Fruit fly (Drosophila melanogaster) whole organism, embryonic: ENCODE measurements around the gene witty.

Experiments used
- Atf-2 ChIP-seq: fragments of 200-800 bp; sonication (Bioruptor generic); optimal IDR thresholded peaks from 2 replicates; lab custom pipeline; 2016; ENCODE audit warnings: missing biosample characterization, missing genetic modification characterization
- CG1024 ChIP-seq: fragments of 200-800 bp; sonication (Bioruptor generic); IDR thresholded peaks from 2 replicates; pipeline ENCODE4 v1.3.6; 2022; ENCODE audit warnings: missing biosample characterization, missing genetic modification characterization
- CG10959 ChIP-seq: fragments of 200-800 bp; sonication (Bioruptor generic); IDR thresholded peaks from 2 replicates; pipeline ENCODE4 v1.3.6; 2022; ENCODE audit warnings: missing biosample characterization, missing genetic modification characterization
- CG11456 ChIP-seq: fragments of 200-800 bp; sonication (Bioruptor generic); IDR thresholded peaks from 3 replicates; pipeline ENCODE4 v1.3.6; 2022; ENCODE audit warnings: missing biosample characterization, missing genetic modification characterization
- CG11695 ChIP-seq: fragments of 200-800 bp; sonication (Bioruptor generic); IDR thresholded peaks from 3 replicates; pipeline ENCODE4 v1.3.6; 2022; ENCODE audit warnings: missing biosample characterization, missing genetic modification characterization
- CG14441 ChIP-seq: fragments of 200-800 bp; sonication (Bioruptor generic); IDR thresholded peaks from 2 replicates; pipeline ENCODE4 v1.3.6; 2022; ENCODE audit warnings: missing biosample characterization, missing genetic modification characterization
- CG14667 ChIP-seq: fragments of 200-800 bp; sonication (Bioruptor generic); IDR thresholded peaks from 2 replicates; pipeline ENCODE4 v1.3.6; 2022; ENCODE audit warnings: missing biosample characterization, missing genetic modification characterization
- CG1647 ChIP-seq: fragments of 200-800 bp; sonication (Bioruptor generic); optimal IDR thresholded peaks from 3 replicates; lab custom pipeline; 2016; ENCODE audit warnings: missing biosample characterization, missing genetic modification characterization
- CG17359 ChIP-seq: fragments of 200-800 bp; sonication (Bioruptor generic); optimal IDR thresholded peaks from 3 replicates; lab custom pipeline; 2018; ENCODE audit warnings: missing biosample characterization, mild to moderate bottlenecking, missing genetic modification characterization, moderate library complexity
- CG17385 ChIP-seq: fragments of 200-800 bp; sonication (Bioruptor generic); optimal IDR thresholded peaks from 3 replicates; lab custom pipeline; 2018; ENCODE audit warnings: missing biosample characterization, mild to moderate bottlenecking, missing genetic modification characterization
- CG18476 ChIP-seq: fragments of 200-800 bp; sonication (Bioruptor generic); optimal IDR thresholded peaks from 2 replicates; lab custom pipeline; 2016; ENCODE audit warnings: missing biosample characterization, mild to moderate bottlenecking, missing genetic modification characterization
- CG2889 ChIP-seq: fragments of 200-800 bp; sonication (Bioruptor generic); IDR thresholded peaks from 3 replicates; pipeline ENCODE4 v1.3.6; 2022; ENCODE audit warnings: missing biosample characterization, missing genetic modification characterization
- CG4730 ChIP-seq: fragments of 200-800 bp; sonication (Bioruptor generic); IDR thresholded peaks from 2 replicates; pipeline ENCODE4 v1.3.6; 2022; ENCODE audit warnings: missing biosample characterization, missing genetic modification characterization
- CG7556 ChIP-seq: fragments of 200-800 bp; sonication (Bioruptor generic); optimal IDR thresholded peaks from 2 replicates; lab custom pipeline; 2017; ENCODE audit warnings: missing biosample characterization, mild to moderate bottlenecking, missing genetic modification characterization
- CG8388 ChIP-seq: fragments of 200-800 bp; sonication (Bioruptor generic); optimal IDR thresholded peaks from 2 replicates; lab custom pipeline; 2019; ENCODE audit warnings: missing biosample characterization, mild to moderate bottlenecking, missing genetic modification characterization, moderate library complexity
- CoRest ChIP-seq: fragments of 200-800 bp; sonication (Bioruptor generic); optimal IDR thresholded peaks from 3 replicates; lab custom pipeline; 2018; ENCODE audit warnings: missing biosample characterization, mild to moderate bottlenecking, missing genetic modification characterization, moderate library complexity
- Deaf1 ChIP-seq: fragments of 200-800 bp; optimal IDR thresholded peaks from 3 replicates; lab custom pipeline; 2019; ENCODE audit warnings: missing biosample characterization, mild to moderate bottlenecking, missing genetic modification characterization, moderate library complexity
- Eip74EF ChIP-seq, 2 experiments: fragments of 200-800 bp in 1 of 2; fragments of >200 bp in 1 of 2; sonication (Bioruptor generic) in 1 of 2; optimal IDR thresholded peaks; 2 replicates each; lab custom pipeline; 2017 to 2019; ENCODE audit warnings: missing biosample characterization in 2 of 2, missing genetic modification characterization in 2 of 2, mild to moderate bottlenecking in 1 of 2, moderate library complexity in 1 of 2
- HLH3B ChIP-seq: fragments of 200-800 bp; sonication (Bioruptor generic); IDR thresholded peaks from 2 replicates; pipeline ENCODE4 v1.3.6; 2022; ENCODE audit warnings: missing biosample characterization, missing genetic modification characterization
- HLHmδ ChIP-seq: fragments of 200-800 bp; sonication (Bioruptor generic); optimal IDR thresholded peaks from 2 replicates; lab custom pipeline; 2018; ENCODE audit warnings: missing biosample characterization, mild to moderate bottlenecking, missing genetic modification characterization, moderate library complexity
- Hr51 ChIP-seq, 2 experiments: fragments of 200-800 bp; sonication (Bioruptor generic); optimal IDR thresholded peaks; 2 replicates in 1 of 2; 3 replicates in 1 of 2; lab custom pipeline; 2016 to 2018; ENCODE audit warnings: missing biosample characterization in 2 of 2, missing genetic modification characterization in 2 of 2, mild to moderate bottlenecking in 1 of 2, moderate library complexity in 1 of 2
- Meics ChIP-seq: fragments of 200-800 bp; sonication (Bioruptor generic); optimal IDR thresholded peaks from 2 replicates; lab custom pipeline; 2017; ENCODE audit warnings: missing biosample characterization, mild to moderate bottlenecking, missing genetic modification characterization
- Nf-YC ChIP-seq: fragments of 200-800 bp; optimal IDR thresholded peaks from 3 replicates; lab custom pipeline; 2019; ENCODE audit warnings: missing biosample characterization, mild to moderate bottlenecking, missing genetic modification characterization, moderate library complexity
- PHDP ChIP-seq: fragments of 200-800 bp; sonication (Bioruptor generic); optimal IDR thresholded peaks from 3 replicates; lab custom pipeline; 2018; ENCODE audit warnings: missing biosample characterization, mild to moderate bottlenecking, missing genetic modification characterization, moderate library complexity
- Side ChIP-seq: fragments of 200-800 bp; sonication (Bioruptor generic); optimal IDR thresholded peaks from 2 replicates; lab custom pipeline; 2016; ENCODE audit warnings: missing biosample characterization, missing genetic modification characterization
- abd-A ChIP-seq: fragments of 200-800 bp; sonication (Bioruptor generic); optimal IDR thresholded peaks from 3 replicates; lab custom pipeline; 2019; ENCODE audit warnings: missing biosample characterization, mild to moderate bottlenecking, missing genetic modification characterization, moderate library complexity
- ac ChIP-seq: fragments of 200-800 bp; sonication (Bioruptor generic); optimal IDR thresholded peaks from 3 replicates; lab custom pipeline; 2017; ENCODE audit warnings: missing biosample characterization, mild to moderate bottlenecking, missing genetic modification characterization
- ase ChIP-seq: fragments of 200-800 bp; sonication (Bioruptor generic); IDR thresholded peaks from 3 replicates; pipeline ENCODE4 v1.3.6; 2022; ENCODE audit warnings: missing biosample characterization, missing genetic modification characterization
- ash1 ChIP-seq: fragments of 200-800 bp; sonication (Bioruptor generic); optimal IDR thresholded peaks from 2 replicates; lab custom pipeline; 2018; ENCODE audit warnings: missing biosample characterization, mild to moderate bottlenecking, missing genetic modification characterization
- ci ChIP-seq: fragments of 200-800 bp; sonication (Bioruptor generic); IDR thresholded peaks from 3 replicates; pipeline ENCODE4 v1.3.6; 2022; ENCODE audit warnings: missing biosample characterization, missing genetic modification characterization
- crp ChIP-seq, 2 experiments: fragments of 200-800 bp; sonication (Bioruptor generic); optimal IDR thresholded peaks; 2 replicates in 1 of 2; 3 replicates in 1 of 2; lab custom pipeline; 2017; ENCODE audit warnings: missing biosample characterization in 2 of 2, missing genetic modification characterization in 2 of 2, mild to moderate bottlenecking in 1 of 2, moderate library complexity in 1 of 2
- dmrt99B ChIP-seq: fragments of 200-800 bp; sonication (Bioruptor generic); optimal IDR thresholded peaks from 2 replicates; lab custom pipeline; 2018; ENCODE audit warnings: missing biosample characterization, mild to moderate bottlenecking, missing genetic modification characterization, moderate library complexity
- fd64A ChIP-seq: fragments of 200-800 bp; sonication (Bioruptor generic); optimal IDR thresholded peaks from 3 replicates; lab custom pipeline; 2018; ENCODE audit warnings: missing biosample characterization, mild to moderate bottlenecking, missing genetic modification characterization
- fu2 ChIP-seq: fragments of 200-800 bp; sonication (Bioruptor generic); optimal IDR thresholded peaks from 2 replicates; lab custom pipeline; 2016; ENCODE audit warnings: missing biosample characterization, missing genetic modification characterization
- gfzf ChIP-seq: fragments of 200-800 bp; sonication (Bioruptor generic); optimal IDR thresholded peaks from 2 replicates; lab custom pipeline; 2016; ENCODE audit warnings: missing biosample characterization, mild to moderate bottlenecking, missing genetic modification characterization, moderate library complexity
- gsb ChIP-seq: fragments of 200-800 bp; sonication (Bioruptor generic); IDR thresholded peaks from 2 replicates; pipeline ENCODE4 v1.3.6; 2022; ENCODE audit warnings: missing biosample characterization, missing genetic modification characterization
- gt ChIP-seq: fragments of 200-800 bp; sonication (Bioruptor generic); IDR thresholded peaks from 2 replicates; pipeline ENCODE4 v1.3.6; 2022; ENCODE audit warnings: missing biosample characterization, missing genetic modification characterization
- hbn ChIP-seq: fragments of 200-800 bp; sonication (Bioruptor generic); IDR thresholded peaks from 2 replicates; pipeline ENCODE4 v1.3.6; 2022; ENCODE audit warnings: missing biosample characterization, missing genetic modification characterization; ENCODE audit not compliant: partially characterized antibody
- onecut ChIP-seq: fragments of 200-800 bp; sonication (Bioruptor generic); IDR thresholded peaks from 2 replicates; pipeline ENCODE4 v1.3.6; 2022; ENCODE audit warnings: missing biosample characterization, missing genetic modification characterization
- org-1 ChIP-seq: fragments of 200-800 bp; sonication (Bioruptor generic); optimal IDR thresholded peaks from 2 replicates; lab custom pipeline; 2017; ENCODE audit warnings: missing biosample characterization, missing genetic modification characterization
- p53 ChIP-seq: fragments of 200-800 bp; sonication (Bioruptor generic); optimal IDR thresholded peaks from 2 replicates; lab custom pipeline; 2016; ENCODE audit warnings: missing biosample characterization, missing genetic modification characterization
- schlank ChIP-seq: fragments of 200-800 bp; sonication (Bioruptor generic); optimal IDR thresholded peaks from 2 replicates; lab custom pipeline; 2018; ENCODE audit warnings: missing biosample characterization, mild to moderate bottlenecking, missing genetic modification characterization
- sens-2 ChIP-seq: fragments of 200-800 bp; sonication (Bioruptor generic); IDR thresholded peaks from 2 replicates; pipeline ENCODE4 v1.3.6; 2022; ENCODE audit warnings: missing biosample characterization, missing genetic modification characterization
- seq ChIP-seq: fragments of 200-800 bp; sonication (Bioruptor generic); IDR thresholded peaks from 2 replicates; pipeline ENCODE4 v1.3.6; 2022; ENCODE audit warnings: missing biosample characterization, missing genetic modification characterization
- stwl ChIP-seq: fragments of 200-800 bp; sonication (Bioruptor generic); optimal IDR thresholded peaks from 3 replicates; lab custom pipeline; 2018; ENCODE audit warnings: missing biosample characterization, mild to moderate bottlenecking, missing genetic modification characterization, moderate library complexity
- tin ChIP-seq: fragments of 200-800 bp; sonication (Bioruptor generic); optimal IDR thresholded peaks from 3 replicates; lab custom pipeline; 2016; ENCODE audit warnings: missing biosample characterization, missing genetic modification characterization
- trh ChIP-seq: fragments of 200-800 bp; sonication (Bioruptor generic); optimal IDR thresholded peaks from 2 replicates; lab custom pipeline; 2016; ENCODE audit warnings: missing biosample characterization, missing genetic modification characterization
- ttk ChIP-seq: fragments of 200-800 bp; sonication (Bioruptor generic); IDR thresholded peaks from 2 replicates; pipeline ENCODE4 v2.1.2; 2022; ENCODE audit warnings: missing biosample characterization, missing genetic modification characterization
- usp ChIP-seq: fragments of >200 bp; optimal IDR thresholded peaks from 2 replicates; lab custom pipeline; 2017; ENCODE audit warnings: missing biosample characterization, missing genetic modification characterization
- vvl ChIP-seq: fragments of 200-800 bp; sonication (Bioruptor generic); IDR thresholded peaks from 2 replicates; pipeline ENCODE4 v1.3.6; 2022; ENCODE audit warnings: missing biosample characterization, missing genetic modification characterization
- z ChIP-seq: fragments of 200-800 bp; sonication (Bioruptor generic); IDR thresholded peaks from 3 replicates; pipeline ENCODE4 v1.3.6; 2022; ENCODE audit warnings: missing biosample characterization, missing genetic modification characterization

Gene witty

dm6 chr2L:8371354-8371937 lies 33.4 kb downstream of the witty start (continued):
- TF ChIP-seq fu2 (GFP tag; lab: Kevin White, UChicago) (no peak), usp (no peak), CG11695 (GFP tag; lab: Robert Waterston, UW) (no peak), Nf-YC (tag; lab: Kevin White, UChicago) (no peak), CG7556 (GFP tag; lab: Kevin White, UChicago) (no peak), CoRest (peak; percentile 10), stwl (tag; lab: Kevin White, UChicago) (no peak), vvl (GFP tag; lab: Robert Waterston, UW) (no peak), abd-A (tag; lab: Kevin White, UChicago) (no peak), fd64A (GFP tag; lab: Kevin White, UChicago) (no peak), schlank (tag; lab: Kevin White, UChicago) (no peak), Deaf1 (no peak), gsb (no peak), Hr51 (GFP tag; optimal IDR thresholded peaks at IDR 0.05; lab: Kevin White, UChicago) (peak in 1 of 2 experiments; percentile 52), ash1 (GFP tag; lab: Kevin White, UChicago) (no peak), hbn (no peak), onecut (no peak), Side (GFP tag; lab: Kevin White, UChicago) (no peak), gt (GFP tag; lab: Robert Waterston, UW) (no peak), CG14667 (GFP tag; lab: Robert Waterston, UW) (no peak), CG17359 (peak; percentile 14), ac (no peak), CG18476 (no peak), CG11456 (GFP tag; lab: Robert Waterston, UW) (no peak), tin (no peak), gfzf (no peak), trh (GFP tag; lab: Kevin White, UChicago) (no peak), org-1 (GFP tag; lab: Kevin White, UChicago) (no peak), CG8388 (GFP tag; lab: Kevin White, UChicago) (peak; percentile 4), dmrt99B (tag; lab: Kevin White, UChicago) (peak; percentile 54), CG10959 (GFP tag; lab: Robert Waterston, UW) (no peak), ci (GFP tag; lab: Robert Waterston, UW) (no peak), CG1024 (GFP tag; lab: Robert Waterston, UW) (no peak), p53 (GFP tag; lab: Kevin White, UChicago) (no peak), Meics (GFP tag; lab: Kevin White, UChicago) (peak; percentile 48), Eip74EF (GFP tag; optimal IDR thresholded peaks at IDR 0.05; lab: Kevin White, UChicago) (no peak), CG1647 (GFP tag; lab: Kevin White, UChicago) (no peak), crp (GFP tag; optimal IDR thresholded peaks at IDR 0.05; lab: Kevin White, UChicago) (no peak), CG4730 (GFP tag; lab: Robert Waterston, UW) (no peak), ttk (no peak), ase (GFP tag; lab: Robert Waterston, UW) (no peak), CG17385 (no peak), z (GFP tag; lab: Robert Waterston, UW) (no peak), sens-2 (GFP tag; lab: Robert Waterston, UW) (no peak), HLHmδ (GFP tag; lab: Kevin White, UChicago) (no peak), PHDP (peak; percentile 2), HLH3B (no peak), CG14441 (GFP tag; lab: Robert Waterston, UW) (0 out of 2 replicates have a peak, but pooled peaks have one; percentile 30), CG2889 (GFP tag; lab: Robert Waterston, UW) (no peak), seq (GFP tag; lab: Robert Waterston, UW) (no peak), Atf-2 (GFP tag; lab: Kevin White, UChicago) (no peak)
